Fruit fly (Drosophila melanogaster): ENCODE data around the gene Sfp24F.

Sfp24F gene

DNA sequence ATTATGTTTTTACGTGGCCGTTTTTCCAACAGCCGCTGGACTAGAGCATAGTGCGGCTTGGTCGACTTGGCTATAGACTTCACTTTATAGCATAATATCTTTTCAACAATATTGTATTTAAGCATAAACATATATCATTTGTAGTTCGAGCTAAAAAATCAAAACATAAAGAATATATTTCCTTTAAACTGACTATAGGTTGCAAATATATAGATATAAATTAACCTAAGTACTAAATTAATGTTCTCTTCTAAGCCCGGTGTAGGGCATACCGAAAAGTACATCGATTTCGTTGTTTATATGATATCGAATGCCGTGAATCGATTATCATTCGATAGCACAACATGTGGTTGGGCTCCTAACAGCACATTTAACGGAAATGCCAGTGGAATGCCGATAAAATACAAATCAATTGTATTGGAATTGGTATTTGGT is 6.7 kb upstream of the Sfp24F start, which contains the start of gene MFS18 (continued):
- peak; percentile 97 for TF ChIP-seq CG1602 (GFP tag; optimal IDR thresholded peaks at IDR 0.05)
- peak; percentile 93 for TF ChIP-seq run (tag; optimal IDR thresholded peaks at IDR 0.05)
- TF ChIP-seq Lpt (GFP tag; optimal IDR thresholded peaks at IDR 0.05): no peak
- peak; percentile 76 for TF ChIP-seq Antp (GFP tag; optimal IDR thresholded peaks at IDR 0.05)
- TF ChIP-seq Blimp-1 (GFP tag; optimal IDR thresholded peaks at IDR 0.05): peak; percentile 99
- TF ChIP-seq vvl (GFP tag; IDR thresholded peaks at IDR 0.05): peak; percentile 100
- TF ChIP-seq BEAF-32 (GFP tag; optimal IDR thresholded peaks at IDR 0.05): peak; percentile 49
- peak; percentile 95 for TF ChIP-seq CG18476 (GFP tag; optimal IDR thresholded peaks at IDR 0.05)
- TF ChIP-seq scrt (GFP tag; optimal IDR thresholded peaks at IDR 0.05): peak; percentile 96
- peak; percentile 99 for TF ChIP-seq CG17328 (GFP tag; IDR thresholded peaks at IDR 0.05)
- peak; percentile 80 for TF ChIP-seq wek (GFP tag; optimal IDR thresholded peaks at IDR 0.05)
- no peak for TF ChIP-seq Hr39 (optimal IDR thresholded peaks at IDR 0.05)
- TF ChIP-seq vfl (GFP tag; optimal IDR thresholded peaks at IDR 0.05): peak; percentile 92
- peak; percentile 91 for TF ChIP-seq CG15601 (tag; optimal IDR thresholded peaks at IDR 0.05)

DNA sequence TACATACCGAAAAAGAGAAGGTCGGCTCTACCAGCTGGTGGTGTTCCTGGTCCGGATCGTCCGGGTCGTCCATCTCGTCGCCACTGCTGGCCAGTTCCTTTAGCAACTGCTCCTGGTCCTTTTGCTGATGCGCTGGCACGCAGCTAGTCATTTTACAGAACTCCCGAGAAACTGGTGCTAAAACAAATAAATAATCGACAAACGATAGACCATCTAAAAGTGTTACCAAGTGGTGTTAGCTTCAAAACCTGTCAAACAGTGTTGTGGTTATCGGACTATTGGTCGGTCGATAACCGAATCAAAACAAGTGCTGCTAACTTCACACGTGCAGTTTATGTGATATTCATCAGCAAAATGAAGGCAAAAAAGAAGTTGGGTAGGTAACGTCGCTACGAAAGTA is 2.6 kb upstream of the Sfp24F start, which contains the start of the genes morgue and Elp3:
TSS of gene morgue (minus strand) at position 224 of the 400 bp plus-strand sequence.
TSS of gene Elp3 (plus strand) at position 276 of the 400 bp plus-strand sequence.
- TF ChIP-seq dm (GFP tag; optimal IDR thresholded peaks at IDR 0.05): peak; percentile 89
- no peak for TF ChIP-seq da (GFP tag; optimal IDR thresholded peaks at IDR 0.05)
- TF ChIP-seq croc (GFP tag; conservative IDR thresholded peaks at IDR 0.05): no peak
- TF ChIP-seq pnt (GFP tag; optimal IDR thresholded peaks at IDR 0.05): no peak
- peak; percentile 1 for TF ChIP-seq CG2712 (tag; optimal IDR thresholded peaks at IDR 0.05)
- TF ChIP-seq CG30020 (tag; optimal IDR thresholded peaks at IDR 0.05): peak; percentile 25
- peak; percentile 82 for TF ChIP-seq nerfin-2 (GFP tag; IDR thresholded peaks at IDR 0.05; ENCODE audit: partially characterized antibody)
- TF ChIP-seq trem (tag; optimal IDR thresholded peaks at IDR 0.05): peak; percentile 91
- no peak for TF ChIP-seq CG11723 (GFP tag; optimal IDR thresholded peaks at IDR 0.05)
- no peak for TF ChIP-seq E2f1 (GFP tag; IDR thresholded peaks at IDR 0.05)
- no peak for TF ChIP-seq ara (GFP tag; IDR thresholded peaks at IDR 0.05)
- peak; percentile 14 for TF ChIP-seq mirr (GFP tag; optimal IDR thresholded peaks at IDR 0.05)
- peak; percentile 50 for TF ChIP-seq BEAF-32 (GFP tag; optimal IDR thresholded peaks at IDR 0.05)
- TF ChIP-seq YL-1 (GFP tag; optimal IDR thresholded peaks at IDR 0.05): peak; percentile 89
- no peak for TF ChIP-seq sr (GFP tag; IDR thresholded peaks at IDR 0.05)
- no peak for TF ChIP-seq Hsf (GFP tag; optimal IDR thresholded peaks at IDR 0.05)
- peak; percentile 87 for TF ChIP-seq bbx (GFP tag; IDR thresholded peaks at IDR 0.05; ENCODE audit: partially characterized antibody)
- TF ChIP-seq Dp (GFP tag; optimal IDR thresholded peaks at IDR 0.05): peak; percentile 33
- TF ChIP-seq cas (GFP tag; IDR thresholded peaks at IDR 0.05): no peak
- peak; percentile 56 for TF ChIP-seq sens (GFP tag)
- TF ChIP-seq CG12104 (GFP tag; optimal IDR thresholded peaks at IDR 0.05): no peak
- no peak for TF ChIP-seq crp (GFP tag; optimal IDR thresholded peaks at IDR 0.05)
- no peak for TF ChIP-seq ro (GFP tag; IDR thresholded peaks at IDR 0.05)
- TF ChIP-seq MESR4 (GFP tag; optimal IDR thresholded peaks at IDR 0.05): peak; percentile 86
- TF ChIP-seq mld (GFP tag; IDR thresholded peaks at IDR 0.05; ENCODE audit: partially characterized antibody): peak; percentile 89
- TF ChIP-seq cwo (GFP tag; optimal IDR thresholded peaks at IDR 0.05): peak; percentile 45
- TF ChIP-seq vnd (GFP tag; IDR thresholded peaks at IDR 0.05; ENCODE audit: partially characterized antibody): peak; percentile 66
- peak; percentile 68; the same call in 1 of the 2 replicates for TF ChIP-seq amos (GFP tag; IDR thresholded peaks at IDR 0.05; ENCODE audit: partially characterized antibody)
- no peak for TF ChIP-seq wor (GFP tag; IDR thresholded peaks at IDR 0.05)
- TF ChIP-seq CG10267 (tag; optimal IDR thresholded peaks at IDR 0.05): peak; percentile 56
- TF ChIP-seq Sry-δ (GFP tag; optimal IDR thresholded peaks at IDR 0.05): peak; percentile 61
- no peak for TF ChIP-seq otp (GFP tag; IDR thresholded peaks at IDR 0.05)
- no peak for TF ChIP-seq Atf6 (GFP tag; IDR thresholded peaks at IDR 0.05)
- TF ChIP-seq gfzf (GFP tag; optimal IDR thresholded peaks at IDR 0.05): peak; percentile 81
- TF ChIP-seq phol (tag; optimal IDR thresholded peaks at IDR 0.05): peak; percentile 11
- TF ChIP-seq onecut (GFP tag; IDR thresholded peaks at IDR 0.05): peak; percentile 45
- peak; percentile 82 for TF ChIP-seq Bgb (GFP tag; IDR thresholded peaks at IDR 0.05; ENCODE audit: partially characterized antibody)

Data from whole organism, embryonic.